Worm (Caenorhabditis elegans) whole organism, L4/young adult: Measurements from ENCODE around the gene mrpl-40.

ENCODE experiments used
- W03F9.2 ChIP-seq: fragments of 150-350 bp; optimal IDR thresholded peaks from 2 replicates; lab custom pipeline; 2014; ENCODE audit warnings: missing biosample characterization, missing genetic modification characterization
- dao-5 ChIP-seq: sonication (generic microtip); optimal IDR thresholded peaks from 2 replicates; lab custom pipeline; 2016; ENCODE audit warnings: missing genotype, missing genetic modification characterization, moderate library complexity, missing compliant biosample characterization
- him-1 ChIP-seq: sonication (generic microtip); optimal IDR thresholded peaks from 2 replicates; lab custom pipeline; 2016; ENCODE audit warnings: missing genotype, missing genetic modification reagents, missing genetic modification characterization, missing compliant biosample characterization

Gene mrpl-40

ce11 chrIII:87183-87582 is at the start of gene mrpl-40, which contains the start of gene F54C4.4:
TSS of gene mrpl-40 (plus strand) at chrIII:87559.
TSS of gene F54C4.4 (minus strand) at chrIII:87381.
- TF ChIP-seq dao-5 (tag; lab: Kevin White, UChicago) (no peak), him-1 (tag; lab: Kevin White, UChicago) (no peak), W03F9.2 (tag; lab: Kevin White, UChicago) (no peak)

DNA sequence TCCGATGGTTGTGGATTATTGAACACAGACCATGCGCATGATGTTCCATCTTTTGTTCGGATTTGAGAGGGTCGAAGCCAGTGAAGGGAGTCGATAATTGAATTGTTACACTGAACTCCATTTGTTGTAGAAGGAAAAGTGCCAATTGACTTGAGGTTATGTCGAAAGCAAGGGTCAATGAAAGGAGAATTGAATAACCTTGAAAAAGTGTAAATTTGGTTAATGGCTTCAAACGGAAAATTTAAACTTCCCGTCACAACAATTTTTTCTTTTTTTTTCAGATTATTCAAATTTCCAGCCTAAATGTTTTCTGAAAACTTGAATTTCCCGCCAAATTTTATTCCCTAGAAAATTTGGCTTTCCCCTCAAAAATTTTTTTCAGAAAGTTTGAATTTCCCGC is 49.2 kb upstream of the mrpl-40 start, which contains the start of gene clp-10:
TSS of gene clp-10 (minus strand) at position 101 of the 400 bp plus-strand sequence.
- TF ChIP-seq W03F9.2 (tag; lab: Kevin White, UChicago) (no peak), him-1 (tag; lab: Kevin White, UChicago) (no peak), dao-5 (tag; lab: Kevin White, UChicago) (no peak)

DNA sequence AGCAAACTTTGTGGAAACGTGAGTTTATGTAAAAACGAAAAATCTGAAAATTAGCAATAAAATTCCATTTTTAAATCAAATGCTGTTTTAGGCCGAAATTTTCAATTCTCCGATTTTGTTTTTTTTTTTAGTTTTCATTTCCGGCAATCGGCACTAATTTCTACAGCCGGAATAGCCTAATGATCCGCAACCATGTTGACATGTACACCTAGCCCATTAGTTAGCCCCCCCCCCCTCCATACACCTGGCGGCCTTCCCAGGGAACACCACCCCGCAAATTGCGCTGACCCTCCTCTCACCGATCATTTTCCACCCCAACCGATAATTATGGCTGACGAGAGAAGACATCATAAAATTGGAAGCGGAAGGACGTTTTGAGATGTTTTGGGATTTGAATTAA is 47.8 kb upstream of the mrpl-40 start:
- no peak for TF ChIP-seq W03F9.2 (tag; lab: Kevin White, UChicago)
- TF ChIP-seq dao-5 (tag; lab: Kevin White, UChicago) = no peak
- no peak for TF ChIP-seq him-1 (tag; lab: Kevin White, UChicago)

- TF ChIP-seq W03F9.2 (tag; lab: Kevin White, UChicago) (no peak), dao-5 (tag; lab: Kevin White, UChicago) (no peak), him-1 (tag; lab: Kevin White, UChicago) (no peak)
Observed at ce11 chrIII:40580-41113, 46.7 kb upstream of the mrpl-40 start, which contains the start of gene col-88. TSS of gene col-88 (plus strand) at chrIII:41063.

DNA sequence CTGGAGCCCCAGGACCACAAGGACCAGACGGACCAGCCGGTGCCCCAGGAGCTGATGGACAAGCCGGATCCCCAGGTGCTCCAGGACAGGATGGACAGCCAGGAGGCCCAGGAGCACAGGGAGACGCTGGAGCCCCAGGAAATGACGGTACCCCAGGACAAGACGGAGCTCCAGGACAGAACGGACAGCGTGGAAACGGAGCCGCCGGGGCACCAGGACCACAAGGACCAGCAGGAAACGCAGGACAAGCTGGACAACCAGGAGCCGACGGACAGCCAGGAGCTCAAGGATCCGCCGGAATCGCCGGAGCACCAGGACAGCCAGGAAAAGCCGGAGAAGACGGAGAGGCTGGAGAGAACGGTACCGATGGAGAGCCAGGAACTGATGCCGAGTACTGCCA is 45.9 kb upstream of the mrpl-40 start:
- TF ChIP-seq dao-5 (tag; lab: Kevin White, UChicago) (no peak), him-1 (tag; lab: Kevin White, UChicago) (no peak)

ce11 chrIII:42725-43124 is 44.6 kb upstream of the mrpl-40 start:
- TF ChIP-seq him-1 (tag; lab: Kevin White, UChicago) = no peak
- TF ChIP-seq W03F9.2 (tag; lab: Kevin White, UChicago) = no peak
- no peak for TF ChIP-seq dao-5 (tag; lab: Kevin White, UChicago)

DNA sequence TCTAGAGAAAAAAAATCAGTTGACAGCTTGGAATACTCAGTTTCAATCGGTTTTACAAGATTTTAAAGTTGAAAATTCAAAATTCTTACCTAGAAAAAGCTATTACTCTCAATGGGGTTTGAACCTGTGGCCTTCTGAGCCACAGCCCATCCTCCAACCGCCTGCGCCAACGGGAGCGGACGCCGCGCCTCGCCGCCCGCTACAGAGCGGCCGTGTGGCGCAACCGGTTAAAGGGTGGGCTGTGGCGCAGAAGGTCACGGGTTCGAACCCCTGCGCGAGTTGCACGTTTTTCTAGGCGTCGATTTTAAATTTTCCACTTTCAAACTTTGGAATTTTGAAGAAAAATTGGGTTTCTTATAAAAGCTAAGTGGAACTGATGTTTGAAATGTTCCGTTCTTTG is 39.0 kb upstream of the mrpl-40 start:
- TF ChIP-seq W03F9.2 (tag; lab: Kevin White, UChicago) (no peak), dao-5 (tag; lab: Kevin White, UChicago) (no peak), him-1 (tag; lab: Kevin White, UChicago) (no peak)

DNA sequence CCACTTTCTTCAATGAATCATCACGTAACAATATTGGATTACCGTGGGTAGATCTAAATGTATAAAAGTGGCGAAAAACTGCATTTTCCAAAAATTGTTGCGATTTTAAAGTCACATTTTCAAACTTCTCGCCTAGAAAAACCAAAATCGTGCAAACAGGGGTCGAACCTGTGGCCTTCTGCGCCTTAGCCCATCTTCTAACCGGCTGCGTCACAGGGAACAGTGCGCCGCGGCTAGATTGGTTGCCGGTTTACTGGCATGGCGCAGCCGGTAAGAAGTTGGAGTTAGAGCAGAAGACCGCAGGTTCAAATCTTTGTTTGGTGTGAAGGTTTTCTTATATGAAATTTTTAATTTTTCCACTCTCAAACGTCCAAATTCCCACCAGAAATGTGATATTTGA is 38.3 kb upstream of the mrpl-40 start:
- TF ChIP-seq him-1 (tag; lab: Kevin White, UChicago) = no peak
- no peak for TF ChIP-seq dao-5 (tag; lab: Kevin White, UChicago)
- no peak for TF ChIP-seq W03F9.2 (tag; lab: Kevin White, UChicago)

- TF ChIP-seq dao-5 (tag; lab: Kevin White, UChicago) = no peak
- no peak for TF ChIP-seq him-1 (tag; lab: Kevin White, UChicago)
- TF ChIP-seq W03F9.2 (tag; lab: Kevin White, UChicago) = no peak
Observed at ce11 chrIII:50418-50817, 36.9 kb upstream of the mrpl-40 start.

DNA sequence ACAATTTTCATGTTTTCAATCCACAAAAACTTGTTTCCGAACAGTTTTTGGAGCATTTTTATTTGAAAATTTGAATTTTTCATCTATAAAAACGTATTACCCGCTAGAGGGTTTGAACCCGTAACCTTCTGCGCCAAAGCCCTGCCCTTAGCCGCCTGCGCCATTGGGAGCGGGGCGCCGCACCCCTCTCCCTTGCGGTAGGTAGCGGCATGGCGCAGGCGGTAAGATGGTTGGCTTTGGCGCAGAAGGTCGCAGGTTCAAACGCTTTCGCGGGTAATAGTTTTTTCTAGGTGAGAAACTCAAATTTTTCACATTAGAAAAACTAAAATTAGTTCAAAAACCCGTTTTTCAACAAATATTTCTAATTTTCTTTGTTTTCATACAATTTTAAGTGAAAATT is 35.7 kb upstream of the mrpl-40 start:
- no peak for TF ChIP-seq him-1 (tag; lab: Kevin White, UChicago)
- TF ChIP-seq dao-5 (tag; lab: Kevin White, UChicago) = no peak
- no peak for TF ChIP-seq W03F9.2 (tag; lab: Kevin White, UChicago)

ce11 chrIII:53696-54095 is 33.7 kb upstream of the mrpl-40 start:
- TF ChIP-seq him-1 (tag; lab: Kevin White, UChicago) (no peak), W03F9.2 (tag; lab: Kevin White, UChicago) (no peak), dao-5 (tag; lab: Kevin White, UChicago) (no peak)

DNA sequence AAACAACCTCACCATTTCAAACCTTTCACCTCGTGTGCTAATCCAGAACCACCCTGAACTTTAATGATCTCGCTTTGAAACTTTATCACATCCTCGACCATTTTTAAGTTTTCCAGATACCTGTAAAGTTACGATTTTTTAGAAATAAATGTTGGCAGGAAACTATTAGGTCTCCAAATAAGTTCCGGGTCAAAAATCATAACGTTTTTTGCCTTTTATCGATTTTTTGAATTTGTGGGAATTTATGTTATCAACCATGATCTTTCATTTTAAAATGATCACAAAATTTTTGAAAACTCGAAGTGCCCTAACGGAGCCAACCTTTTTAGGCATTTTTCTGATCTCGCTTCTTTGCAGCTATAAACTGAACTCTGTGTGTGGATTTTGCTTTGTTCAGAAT is 26.3 kb upstream of the mrpl-40 start, which contains the start of gene btb-5:
TSS of gene btb-5 (minus strand) at position 101 of the 400 bp plus-strand sequence.
- TF ChIP-seq W03F9.2 (tag; lab: Kevin White, UChicago) (no peak), dao-5 (tag; lab: Kevin White, UChicago) (no peak), him-1 (tag; lab: Kevin White, UChicago) (no peak)

- TF ChIP-seq dao-5 (tag; lab: Kevin White, UChicago) (no peak), him-1 (tag; lab: Kevin White, UChicago) (peak; percentile 51)
Observed at ce11 chrIII:62383-62873, 24.9 kb upstream of the mrpl-40 start.
